Fruit fly (Drosophila melanogaster) whole organism, embryonic: Measurements from ENCODE around the gene Cortactin.

Experiments
- Aef1 ChIP-seq: fragments of 200-800 bp; sonication (Bioruptor generic); IDR thresholded peaks from 3 replicates; pipeline ENCODE4 v1.3.6; 2022; ENCODE audit warnings: missing biosample characterization, missing genetic modification characterization
- Awh ChIP-seq: fragments of 200-800 bp; sonication (Bioruptor generic); IDR thresholded peaks from 2 replicates; pipeline ENCODE4, ENCODE4 v1.3.6; 2022; ENCODE audit warnings: missing biosample characterization, missing genetic modification characterization
- Blimp-1 ChIP-seq: fragments of 200-800 bp; sonication (Bioruptor generic); optimal IDR thresholded peaks from 3 replicates; lab custom pipeline; 2018; ENCODE audit warnings: missing biosample characterization, missing genetic modification characterization, mild to moderate bottlenecking, moderate library complexity, missing genetic modification reagents
- CG10209 ChIP-seq: fragments of 200-800 bp; sonication (Bioruptor generic); optimal IDR thresholded peaks from 3 replicates; lab custom pipeline; 2017; ENCODE audit warnings: missing biosample characterization, mild to moderate bottlenecking, missing genetic modification characterization, missing genetic modification reagents
- CG10321 ChIP-seq: fragments of 200-800 bp; sonication (Bioruptor generic); IDR thresholded peaks from 2 replicates; pipeline ENCODE4 v1.3.6; 2022; ENCODE audit warnings: missing biosample characterization, missing genetic modification characterization
- CG11456 ChIP-seq: fragments of 200-800 bp; sonication (Bioruptor generic); IDR thresholded peaks from 3 replicates; pipeline ENCODE4 v1.3.6; 2022; ENCODE audit warnings: missing biosample characterization, missing genetic modification characterization
- CG11504 ChIP-seq: fragments of 200-800 bp; sonication (Bioruptor generic); optimal IDR thresholded peaks from 3 replicates; lab custom pipeline; 2019; ENCODE audit warnings: missing biosample characterization, mild to moderate bottlenecking, missing genetic modification characterization, moderate library complexity
- CG13894 ChIP-seq: fragments of 200-800 bp; sonication (Bioruptor generic); optimal IDR thresholded peaks from 3 replicates; lab custom pipeline; 2018; ENCODE audit warnings: missing biosample characterization, mild to moderate bottlenecking, missing genetic modification characterization, moderate library complexity
- CG14441 ChIP-seq: fragments of 200-800 bp; sonication (Bioruptor generic); IDR thresholded peaks from 2 replicates; pipeline ENCODE4 v1.3.6; 2022; ENCODE audit warnings: missing biosample characterization, missing genetic modification characterization
- CG16779 ChIP-seq: fragments of 200-800 bp; sonication (Bioruptor generic); IDR thresholded peaks from 2 replicates; pipeline ENCODE4 v1.3.6; 2022; ENCODE audit warnings: missing biosample characterization, missing genetic modification characterization
- CG17359 ChIP-seq: fragments of 200-800 bp; sonication (Bioruptor generic); optimal IDR thresholded peaks from 3 replicates; lab custom pipeline; 2018; ENCODE audit warnings: missing biosample characterization, mild to moderate bottlenecking, missing genetic modification characterization, moderate library complexity
- CG18011 ChIP-seq: fragments of 200-800 bp; sonication (Bioruptor generic); optimal IDR thresholded peaks from 2 replicates; lab custom pipeline; 2017; ENCODE audit warnings: missing biosample characterization, missing genetic modification characterization, mild to moderate bottlenecking, moderate library complexity, missing genotype
- CG18619 ChIP-seq: fragments of 200-800 bp; sonication (Bioruptor generic); optimal IDR thresholded peaks from 3 replicates; lab custom pipeline; 2017; ENCODE audit warnings: missing biosample characterization, mild to moderate bottlenecking, missing genetic modification characterization
- CG2129 ChIP-seq: fragments of 200-800 bp; sonication (Bioruptor generic); IDR thresholded peaks from 2 replicates; pipeline ENCODE4 v1.3.6; 2022; ENCODE audit warnings: missing biosample characterization, missing genetic modification characterization; ENCODE audit not compliant: partially characterized antibody
- CG30403 ChIP-seq: fragments of 200-800 bp; sonication (Bioruptor generic); optimal IDR thresholded peaks from 3 replicates; lab custom pipeline; 2016; ENCODE audit warnings: missing biosample characterization, missing genetic modification characterization
- CG3726 ChIP-seq: fragments of 200-800 bp; sonication (Bioruptor generic); IDR thresholded peaks from 3 replicates; pipeline ENCODE4, ENCODE4 v1.3.6; 2022; ENCODE audit warnings: missing biosample characterization, missing genetic modification characterization
- CG6272 ChIP-seq: fragments of 200-800 bp; sonication (Bioruptor generic); IDR thresholded peaks from 2 replicates; pipeline ENCODE4 v1.3.6; 2022; ENCODE audit warnings: missing biosample characterization, missing genetic modification characterization
- CG6791 ChIP-seq: fragments of 200-800 bp; sonication (Bioruptor generic); IDR thresholded peaks from 3 replicates; pipeline ENCODE4 v1.3.6; 2022; ENCODE audit warnings: missing biosample characterization, missing genetic modification characterization; ENCODE audit not compliant: partially characterized antibody
- CG9609 ChIP-seq: fragments of 200-800 bp; sonication (Bioruptor generic); optimal IDR thresholded peaks from 3 replicates; lab custom pipeline; 2016; ENCODE audit warnings: missing biosample characterization, missing genetic modification characterization
- D19B ChIP-seq: fragments of 200-800 bp; sonication (Bioruptor generic); optimal IDR thresholded peaks from 2 replicates; lab custom pipeline; 2017; ENCODE audit warnings: missing biosample characterization, mild to moderate bottlenecking, missing genetic modification characterization
- Ets65A ChIP-seq: fragments of 200-800 bp; sonication (Bioruptor generic); peaks from one replicate; lab custom pipeline; 2016; ENCODE audit warnings: missing biosample characterization, missing genetic modification characterization
- Fer1 ChIP-seq: fragments of 200-800 bp; sonication (Bioruptor generic); optimal IDR thresholded peaks from 2 replicates; lab custom pipeline; 2017; ENCODE audit warnings: missing biosample characterization, mild to moderate bottlenecking, missing genetic modification characterization
- Gsc ChIP-seq: fragments of 200-800 bp; sonication (Bioruptor generic); IDR thresholded peaks from 2 replicates; pipeline ENCODE4 v1.3.6; 2022; ENCODE audit warnings: missing biosample characterization, missing genetic modification characterization
- HmgZ ChIP-seq: fragments of 200-800 bp; sonication (Bioruptor generic); optimal IDR thresholded peaks from 2 replicates; lab custom pipeline; 2018; ENCODE audit warnings: missing biosample characterization, mild to moderate bottlenecking, missing genetic modification characterization
- Hmr ChIP-seq: fragments of 200-800 bp; sonication (Bioruptor generic); optimal IDR thresholded peaks from 3 replicates; lab custom pipeline; 2017; ENCODE audit warnings: mild to moderate bottlenecking, missing biosample characterization, missing genetic modification reagents, missing genetic modification characterization
- Nf-YC ChIP-seq: fragments of 200-800 bp; optimal IDR thresholded peaks from 3 replicates; lab custom pipeline; 2019; ENCODE audit warnings: missing biosample characterization, mild to moderate bottlenecking, missing genetic modification characterization, moderate library complexity
- NfI ChIP-seq: fragments of 200-800 bp; sonication (Bioruptor generic); optimal IDR thresholded peaks from 3 replicates; lab custom pipeline; 2018; ENCODE audit warnings: missing biosample characterization, mild to moderate bottlenecking, missing genetic modification characterization, moderate library complexity
- Pdp1 ChIP-seq, 2 experiments: fragments of 200-800 bp; sonication (Bioruptor generic); optimal IDR thresholded peaks; 3 replicates each; lab custom pipeline; 2016; ENCODE audit warnings: missing biosample characterization in 2 of 2, missing genetic modification characterization in 2 of 2, mild to moderate bottlenecking in 1 of 2, moderate library complexity in 1 of 2
- Tbp ChIP-seq: fragments of >200 bp; optimal IDR thresholded peaks from 2 replicates; lab custom pipeline; 2018; ENCODE audit warnings: missing biosample characterization, missing genetic modification characterization
- bbx ChIP-seq: fragments of 200-800 bp; sonication (Bioruptor generic); IDR thresholded peaks from 2 replicates; pipeline ENCODE4 v1.3.6; 2022; ENCODE audit warnings: missing biosample characterization, missing genetic modification characterization; ENCODE audit not compliant: partially characterized antibody
- bsh ChIP-seq, 2 experiments: fragments of 200-800 bp; sonication (Bioruptor generic); optimal IDR thresholded peaks; 2 replicates each; lab custom pipeline; 2017 to 2018; ENCODE audit warnings: mild to moderate bottlenecking in 2 of 2, missing biosample characterization in 2 of 2, missing genetic modification characterization in 2 of 2, moderate library complexity in 1 of 2
- cato ChIP-seq: fragments of 200-800 bp; sonication (Bioruptor generic); optimal IDR thresholded peaks from 2 replicates; lab custom pipeline; 2016; ENCODE audit warnings: missing biosample characterization, missing genetic modification characterization, borderline replicate concordance
- dm ChIP-seq: fragments of 200-800 bp; sonication (Bioruptor generic); optimal IDR thresholded peaks from 3 replicates; lab custom pipeline; 2016; ENCODE audit warnings: missing biosample characterization, missing genetic modification characterization
- dysf ChIP-seq: fragments of 200-800 bp; sonication (Bioruptor generic); IDR thresholded peaks from 3 replicates; pipeline ENCODE4 v1.3.6; 2022; ENCODE audit warnings: missing biosample characterization, missing genetic modification characterization
- grau ChIP-seq: fragments of 200-800 bp; optimal IDR thresholded peaks from 3 replicates; lab custom pipeline; 2019; ENCODE audit warnings: missing biosample characterization, mild to moderate bottlenecking, missing genetic modification characterization, moderate library complexity
- insv ChIP-seq, 2 experiments: fragments of 200-800 bp; sonication (Bioruptor generic); optimal IDR thresholded peaks; 3 replicates each; lab custom pipeline; 2016 to 2018; ENCODE audit warnings: missing biosample characterization in 2 of 2, missing genetic modification characterization in 2 of 2
- inv ChIP-seq: fragments of 200-800 bp; sonication (Bioruptor generic); IDR thresholded peaks from 2 replicates; pipeline ENCODE4 v1.3.6; 2022; ENCODE audit warnings: missing biosample characterization, missing genetic modification characterization; ENCODE audit not compliant: partially characterized antibody
- kni ChIP-seq: fragments of 200-800 bp; sonication (Bioruptor generic); optimal IDR thresholded peaks from 3 replicates; lab custom pipeline; 2017; ENCODE audit warnings: mild to moderate bottlenecking, missing biosample characterization, missing genetic modification reagents, missing genetic modification characterization
- lab ChIP-seq: fragments of 200-800 bp; sonication (Bioruptor generic); optimal IDR thresholded peaks from 3 replicates; lab custom pipeline; 2017; ENCODE audit warnings: missing biosample characterization, missing genetic modification characterization, mild to moderate bottlenecking, moderate library complexity, missing genetic modification reagents
- mirr ChIP-seq: fragments of 200-800 bp; sonication (Bioruptor generic); optimal IDR thresholded peaks from 3 replicates; lab custom pipeline; 2018; ENCODE audit warnings: missing biosample characterization, mild to moderate bottlenecking, missing genetic modification characterization
- mld ChIP-seq: fragments of 200-800 bp; sonication (Bioruptor generic); IDR thresholded peaks from 3 replicates; pipeline ENCODE4 v1.3.6; 2022; ENCODE audit warnings: missing biosample characterization, missing genetic modification characterization; ENCODE audit not compliant: partially characterized antibody
- odd ChIP-seq: fragments of 200-800 bp; sonication (Bioruptor generic); optimal IDR thresholded peaks from 2 replicates; lab custom pipeline; 2017; ENCODE audit warnings: missing biosample characterization, mild to moderate bottlenecking, missing genetic modification characterization
- pho ChIP-seq: fragments of 200-800 bp; sonication (Bioruptor generic); optimal IDR thresholded peaks from 2 replicates; lab custom pipeline; 2016; ENCODE audit warnings: missing biosample characterization, missing genetic modification characterization
- ro ChIP-seq: fragments of 200-800 bp; sonication (Bioruptor generic); IDR thresholded peaks from 2 replicates; pipeline ENCODE4 v1.3.6; 2022; ENCODE audit warnings: missing biosample characterization, missing genetic modification characterization
- sqz ChIP-seq: fragments of 200-800 bp; sonication (Bioruptor generic); optimal IDR thresholded peaks from 3 replicates; lab custom pipeline; 2018; ENCODE audit warnings: missing biosample characterization, mild to moderate bottlenecking, missing genetic modification characterization
- tna ChIP-seq: fragments of 200-800 bp; sonication (Bioruptor generic); IDR thresholded peaks from 2 replicates; pipeline ENCODE4 v1.3.6; 2022; ENCODE audit warnings: missing biosample characterization, missing genetic modification characterization; ENCODE audit not compliant: partially characterized antibody
- trem ChIP-seq: fragments of 200-800 bp; optimal IDR thresholded peaks from 3 replicates; lab custom pipeline; 2019; ENCODE audit warnings: missing biosample characterization, mild to moderate bottlenecking, missing genetic modification characterization, moderate library complexity
- twi ChIP-seq: fragments of 200-800 bp; optimal IDR thresholded peaks from 2 replicates; lab custom pipeline; 2019; ENCODE audit warnings: missing biosample characterization, mild to moderate bottlenecking, missing genetic modification characterization, moderate library complexity

Cortactin gene

DNA sequence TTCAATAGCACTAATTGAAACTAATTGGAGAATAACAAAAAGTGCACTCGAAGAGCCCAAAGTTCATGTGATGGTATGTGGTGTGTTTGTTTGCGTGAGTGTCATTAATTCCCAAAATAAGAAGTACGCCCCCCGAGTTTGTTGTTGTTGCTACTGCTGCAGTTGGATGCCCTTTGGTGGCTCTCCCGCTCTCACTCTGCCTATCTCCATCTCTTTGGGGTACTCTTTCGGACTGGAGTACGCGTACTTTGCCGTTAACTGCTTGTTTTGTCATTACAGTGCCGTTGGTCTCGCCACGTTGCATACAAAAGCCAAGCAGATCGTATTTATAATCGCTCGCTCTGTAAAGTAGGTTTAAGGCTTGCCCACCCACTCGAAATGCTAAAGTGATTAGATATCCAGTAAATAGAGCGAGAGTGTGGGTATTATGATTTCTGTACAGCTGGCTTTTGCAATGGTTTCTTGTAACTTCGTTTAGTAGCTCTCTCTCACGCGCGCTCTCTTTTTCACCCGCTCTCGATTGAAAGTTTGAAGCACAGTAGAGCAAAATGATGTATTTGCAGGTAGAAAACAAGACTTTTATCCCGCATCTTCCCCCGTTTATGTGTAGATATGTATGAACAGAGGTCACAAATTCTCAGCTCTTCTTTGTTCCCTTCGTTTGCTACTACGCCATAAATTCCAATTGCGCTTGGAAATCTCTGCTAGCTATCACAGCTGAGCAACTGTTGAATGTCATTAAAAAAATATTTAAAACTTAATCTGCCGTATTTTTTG lies 47.9 kb upstream of the Cortactin start (continued):
- TF ChIP-seq grau (tag; lab: Kevin White, UChicago): peak; percentile 57
- no peak for TF ChIP-seq CG16779 (GFP tag; lab: Robert Waterston, UW)
- TF ChIP-seq Hmr (GFP tag; lab: Kevin White, UChicago): peak; percentile 58
- TF ChIP-seq CG10209 (GFP tag; lab: Kevin White, UChicago): peak; percentile 13
- TF ChIP-seq CG30403 (GFP tag; lab: Kevin White, UChicago): peak; percentile 23
- no peak for TF ChIP-seq inv (GFP tag; lab: Robert Waterston, UW)
- peak; percentile 56 for TF ChIP-seq sqz (GFP tag; lab: Kevin White, UChicago)
- TF ChIP-seq twi (tag; lab: Kevin White, UChicago): no peak
- no peak for TF ChIP-seq CG18011 (GFP tag; lab: Kevin White, UChicago)
- TF ChIP-seq mld (GFP tag; lab: Robert Waterston, UW): no peak
- TF ChIP-seq HmgZ: no peak
- no peak for TF ChIP-seq CG3726 (GFP tag; lab: Robert Waterston, UW)
- TF ChIP-seq bbx: no peak
- no peak for TF ChIP-seq tna
- peak; percentile 33 for TF ChIP-seq CG17359
- peak; percentile 41 for TF ChIP-seq NfI (GFP tag; lab: Kevin White, UChicago)
- peak; percentile 14 for TF ChIP-seq odd
- no peak for TF ChIP-seq Pdp1 (GFP tag; optimal IDR thresholded peaks at IDR 0.05; lab: Kevin White, UChicago)
- TF ChIP-seq ro (GFP tag; lab: Robert Waterston, UW): no peak
- peak; percentile 55; the same call in 1 of the 2 replicates for TF ChIP-seq CG14441 (GFP tag; lab: Robert Waterston, UW)
- no peak for TF ChIP-seq cato (GFP tag; lab: Kevin White, UChicago)
- no peak for TF ChIP-seq CG2129 (GFP tag; lab: Robert Waterston, UW)
- TF ChIP-seq CG6791 (GFP tag; lab: Robert Waterston, UW): 0 out of 3 replicates have a peak, but pooled peaks have one; percentile 10
- TF ChIP-seq insv (GFP tag; optimal IDR thresholded peaks at IDR 0.05; lab: Kevin White, UChicago): no peak
- no peak for TF ChIP-seq Gsc (GFP tag; lab: Robert Waterston, UW)
- TF ChIP-seq Awh (GFP tag; lab: Robert Waterston, UW): no peak; the same call in 1 of the 2 replicates
- no peak for TF ChIP-seq Tbp (GFP tag; lab: Kevin White, UChicago)
- peak; percentile 34 for TF ChIP-seq Blimp-1 (GFP tag; lab: Kevin White, UChicago)
- no peak for TF ChIP-seq trem
- TF ChIP-seq pho: no peak
- TF ChIP-seq, all 482 proteins: peak for 144

DNA sequence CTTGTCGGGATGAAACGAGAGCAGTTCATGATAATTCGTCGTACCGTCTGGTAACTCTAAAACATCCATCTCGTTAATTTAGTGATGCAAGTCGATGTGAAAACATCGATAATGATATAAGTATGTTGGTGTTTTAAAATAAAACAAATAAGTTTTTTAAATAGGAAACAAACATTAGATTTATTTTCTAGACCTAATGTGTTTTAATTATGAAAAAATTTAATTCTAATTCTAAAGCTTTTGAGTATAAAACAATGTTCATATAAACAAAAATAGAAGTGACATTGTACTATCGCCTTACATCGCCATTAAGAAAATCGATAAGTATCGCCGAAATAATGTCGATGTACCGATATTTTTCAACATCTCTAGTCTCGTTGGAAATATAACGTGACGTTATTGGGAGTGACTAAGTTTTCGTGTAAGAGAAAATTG lies 46.8 kb upstream of the Cortactin start, which contains the start of gene Rab11:
Rab11 (plus strand) TSS at position 363 of the 435 bp plus-strand sequence.
- TF ChIP-seq Aef1 (GFP tag; lab: Robert Waterston, UW) (peak; percentile 18; the same call in 1 of the 3 replicates), Fer1 (GFP tag; lab: Kevin White, UChicago) (peak; percentile 20), CG13894 (peak; percentile 52), CG6791 (GFP tag; lab: Robert Waterston, UW) (peak; percentile 88), dm (no peak), D19B (GFP tag; lab: Kevin White, UChicago) (no peak), Ets65A (GFP tag; lab: Kevin White, UChicago) (peak; percentile 8), CG9609 (GFP tag; lab: Kevin White, UChicago) (no peak), bsh (GFP tag; optimal IDR thresholded peaks at IDR 0.05; lab: Kevin White, UChicago) (peak in 1 of 2 experiments; percentile 4), CG11504 (tag; lab: Kevin White, UChicago) (peak; percentile 59), CG6272 (GFP tag; lab: Robert Waterston, UW) (peak; percentile 34; the same call in 1 of the 2 replicates), lab (peak; percentile 44), Nf-YC (tag; lab: Kevin White, UChicago) (peak; percentile 55), CG18011 (GFP tag; lab: Kevin White, UChicago) (peak; percentile 9), CG10321 (GFP tag; lab: Robert Waterston, UW) (no peak), kni (GFP tag; lab: Kevin White, UChicago) (peak; percentile 54), mirr (GFP tag; lab: Kevin White, UChicago) (no peak), dysf (GFP tag; lab: Robert Waterston, UW) (peak; percentile 43; the same call in 2 of the 3 replicates), CG11456 (GFP tag; lab: Robert Waterston, UW) (0 out of 3 replicates have a peak, but pooled peaks have one; percentile 45), CG18619 (GFP tag; lab: Kevin White, UChicago) (peak; percentile 26)
